Fruit fly (Drosophila melanogaster): Measurements from ENCODE around the gene ex.

Gene ex

dm6 chr2L:470336-470934 lies 39.4 kb downstream of the ex start (continued):
- peak; percentile 76 for TF ChIP-seq CG10274 (GFP tag; optimal IDR thresholded peaks at IDR 0.05)
- TF ChIP-seq B-H2 (GFP tag; optimal IDR thresholded peaks at IDR 0.05) = peak; percentile 2
- peak; percentile 69 for TF ChIP-seq caup (GFP tag; optimal IDR thresholded peaks at IDR 0.05; ENCODE audit: severe bottlenecking)
- no peak for TF ChIP-seq CkIIα-i1 (GFP tag; IDR thresholded peaks at IDR 0.05)
- TF ChIP-seq trem (tag; optimal IDR thresholded peaks at IDR 0.05) = peak; percentile 21
- TF ChIP-seq tap (tag; optimal IDR thresholded peaks at IDR 0.05) = peak; percentile 59
- peak; percentile 22 for TF ChIP-seq CG4707 (GFP tag; optimal IDR thresholded peaks at IDR 0.05)
- peak; percentile 76 for TF ChIP-seq Gug (GFP tag; IDR thresholded peaks at IDR 0.05)
- peak; percentile 61 for TF ChIP-seq Oaz (GFP tag; IDR thresholded peaks at IDR 0.05)
- TF ChIP-seq Blimp-1 (GFP tag; optimal IDR thresholded peaks at IDR 0.05) = peak; percentile 64
- TF ChIP-seq BEAF-32 (GFP tag; optimal IDR thresholded peaks at IDR 0.05) = no peak
- peak; percentile 79 for TF ChIP-seq CG8944 (GFP tag; optimal IDR thresholded peaks at IDR 0.05)
- TF ChIP-seq CG34376 (GFP tag; optimal IDR thresholded peaks at IDR 0.05) = peak; percentile 68
- TF ChIP-seq CG10321 (GFP tag; IDR thresholded peaks at IDR 0.05) = peak; percentile 18; the same call in 1 of the 2 replicates
- peak; percentile 54 for TF ChIP-seq CG9932 (GFP tag; IDR thresholded peaks at IDR 0.05)
- TF ChIP-seq CG31365 (tag; optimal IDR thresholded peaks at IDR 0.05) = peak; percentile 56
- TF ChIP-seq CG12942 (GFP tag; optimal IDR thresholded peaks at IDR 0.05) = peak; percentile 60
- peak; percentile 83 for TF ChIP-seq ab (GFP tag; optimal IDR thresholded peaks at IDR 0.05)
- peak; percentile 30 for TF ChIP-seq run (tag; optimal IDR thresholded peaks at IDR 0.05)
- peak; percentile 31 for TF ChIP-seq CG14965 (GFP tag; optimal IDR thresholded peaks at IDR 0.05; ENCODE audit: borderline replicate concordance)
- peak; percentile 74 for TF ChIP-seq H15 (GFP tag; IDR thresholded peaks at IDR 0.05)
- no peak for TF ChIP-seq CG7745 (tag; optimal IDR thresholded peaks at IDR 0.05)
- no peak for TF ChIP-seq CG33557 (GFP tag; optimal IDR thresholded peaks at IDR 0.05)
- TF ChIP-seq Pdp1 (GFP tag; optimal IDR thresholded peaks at IDR 0.05) = peak; percentile 80 to 88
- TF ChIP-seq CG2678 (tag; optimal IDR thresholded peaks at IDR 0.05) = peak; percentile 86
- peak; percentile 60 for TF ChIP-seq Six4 (GFP tag; optimal IDR thresholded peaks at IDR 0.05)
- peak; percentile 73; the same call in 2 of the 3 replicates for TF ChIP-seq CG14050 (GFP tag; IDR thresholded peaks at IDR 0.05)
- peak; percentile 79 for TF ChIP-seq Fer3 (tag; optimal IDR thresholded peaks at IDR 0.05)
- TF ChIP-seq CG13296 (GFP tag; optimal IDR thresholded peaks at IDR 0.05) = peak; percentile 83
- TF ChIP-seq Antp (GFP tag; optimal IDR thresholded peaks at IDR 0.05) = peak; percentile 79
- TF ChIP-seq CG8359 (GFP tag; optimal IDR thresholded peaks at IDR 0.05; ENCODE audit: borderline replicate concordance) = peak; percentile 22
- peak; percentile 45; the same call in 1 of the 3 replicates for TF ChIP-seq CG6175 (GFP tag; IDR thresholded peaks at IDR 0.05)
- TF ChIP-seq CG6683 (GFP tag; optimal IDR thresholded peaks at IDR 0.05) = peak; percentile 10
- TF ChIP-seq psq (GFP tag; optimal IDR thresholded peaks at IDR 0.05) = peak; percentile 64
- peak; percentile 83 for TF ChIP-seq dmrt99B (tag; optimal IDR thresholded peaks at IDR 0.05)
- TF ChIP-seq pan (optimal IDR thresholded peaks at IDR 0.05) = no peak
- peak in 1 of 2 experiments; percentile 74 for TF ChIP-seq pan (GFP tag; optimal IDR thresholded peaks at IDR 0.05 in 1 of 2, IDR thresholded peaks at IDR 0.05 in 1 of 2)
- TF ChIP-seq Ets97D (GFP tag; optimal IDR thresholded peaks at IDR 0.05) = peak; percentile 20
- peak; percentile 81 for TF ChIP-seq tgo (GFP tag; IDR thresholded peaks at IDR 0.05)
- TF ChIP-seq HHEX (GFP tag; optimal IDR thresholded peaks at IDR 0.05) = peak; percentile 73
- TF ChIP-seq lola (GFP tag; optimal IDR thresholded peaks at IDR 0.05) = no peak
- TF ChIP-seq gsb (GFP tag; IDR thresholded peaks at IDR 0.05) = no peak
- TF ChIP-seq Atf-2 (GFP tag; optimal IDR thresholded peaks at IDR 0.05) = peak; percentile 83
- peak; percentile 80 for TF ChIP-seq CG4282 (GFP tag; optimal IDR thresholded peaks at IDR 0.05)
- TF ChIP-seq CG11247 (GFP tag; IDR thresholded peaks at IDR 0.05) = no peak
- TF ChIP-seq Nf-YA (GFP tag; IDR thresholded peaks at IDR 0.05) = peak; percentile 62; the same call in 1 of the 2 replicates
- TF ChIP-seq zen (tag; optimal IDR thresholded peaks at IDR 0.05) = peak; percentile 18
- TF ChIP-seq CG2712 (tag; optimal IDR thresholded peaks at IDR 0.05) = peak; percentile 72
- 0 out of 3 replicates have a peak, but pooled peaks have one; percentile 45 for TF ChIP-seq CG2199 (GFP tag; IDR thresholded peaks at IDR 0.05)
